Worm (Caenorhabditis elegans) whole organism, L3 larva: ENCODE measurements around the gene tsfm-1.

Experiments
- ZK546.5 ChIP-seq: sonication (generic microtip); optimal IDR thresholded peaks from 2 replicates; lab custom pipeline; 2017; ENCODE audit warnings: missing biosample characterization, missing genetic modification characterization
- ceh-16 ChIP-seq: sonication (generic microtip); optimal IDR thresholded peaks from 2 replicates; lab custom pipeline; 2017; ENCODE audit warnings: missing biosample characterization, missing genetic modification characterization
- ceh-82 ChIP-seq: fragments of 150-350 bp; optimal IDR thresholded peaks from 2 replicates; lab custom pipeline; 2014; ENCODE audit warnings: missing biosample characterization, missing genetic modification characterization
- jun-1 ChIP-seq: fragments of 150-350 bp; optimal IDR thresholded peaks from 2 replicates; lab custom pipeline; 2014; ENCODE audit warnings: missing biosample characterization, missing genetic modification reagents, missing genetic modification characterization
- nhr-76 ChIP-seq: fragments of 150-350 bp; sonication (generic microtip); optimal IDR thresholded peaks from 5 replicates; lab custom pipeline; 2014; ENCODE audit warnings: missing biosample characterization, missing genetic modification characterization
- snpc-4 ChIP-seq: fragments of 150-350 bp; optimal IDR thresholded peaks from 2 replicates; lab custom pipeline; 2014; ENCODE audit warnings: missing biosample characterization, missing genetic modification characterization
- unc-62 ChIP-seq: fragments of 150-350 bp; sonication (generic microtip); optimal IDR thresholded peaks from 4 replicates; lab custom pipeline; 2014; ENCODE audit warnings: missing biosample characterization, missing genetic modification reagents, missing genetic modification characterization
- ztf-11 ChIP-seq: fragments of 150-350 bp; optimal IDR thresholded peaks from 2 replicates; lab custom pipeline; 2014; ENCODE audit warnings: missing biosample characterization, missing genetic modification characterization

ce11 chrV:12295520-12295919, 24.2 kb upstream of the tsfm-1 start:
- TF ChIP-seq nhr-76 (tag; lab: Kevin White, UChicago) (no peak), jun-1 (tag; lab: Kevin White, UChicago) (no peak), unc-62 (GFP tag; lab: Kevin White, UChicago) (no peak), ztf-11 (tag; lab: Kevin White, UChicago) (no peak), ceh-82 (tag; lab: Kevin White, UChicago) (no peak), ceh-16 (tag; lab: Kevin White, UChicago) (no peak), snpc-4 (tag; lab: Kevin White, UChicago) (no peak), ZK546.5 (tag; lab: Kevin White, UChicago) (no peak)
